Worm (Caenorhabditis elegans) whole organism, early embryonic: ENCODE results near the gene lido-6.

Experiments used
- B0310.2 ChIP-seq: sonication (generic microtip); optimal IDR thresholded peaks from 2 replicates; lab custom pipeline; 2016; ENCODE audit warnings: mild to moderate bottlenecking, missing genetic modification characterization, missing compliant biosample characterization
- F13C5.2 ChIP-seq: sonication (generic microtip); optimal IDR thresholded peaks from 2 replicates; lab custom pipeline; 2017; ENCODE audit warnings: mild to moderate bottlenecking, missing genetic modification characterization, inconsistent platforms, missing compliant biosample characterization
- aly-1 ChIP-seq: sonication (generic microtip); optimal IDR thresholded peaks from 2 replicates; lab custom pipeline; 2016; ENCODE audit warnings: missing genetic modification characterization, missing compliant biosample characterization
- ama-1 ChIP-seq: fragments of 150-350 bp; optimal IDR thresholded peaks from 2 replicates; lab custom pipeline; 2014
- ceh-13 ChIP-seq: fragments of 200-800 bp; sonication (Bioruptor generic); optimal IDR thresholded peaks from 2 replicates; lab custom pipeline; 2018; ENCODE audit warnings: mild to moderate bottlenecking, missing genetic modification characterization, missing compliant biosample characterization
- ceh-36 ChIP-seq: sonication (generic microtip); optimal IDR thresholded peaks from 2 replicates; lab custom pipeline; 2016; ENCODE audit warnings: missing genetic modification characterization, inconsistent platforms, missing compliant biosample characterization
- ets-7 ChIP-seq: sonication (generic microtip); optimal IDR thresholded peaks from 2 replicates; lab custom pipeline; 2016; ENCODE audit warnings: missing genotype, missing genetic modification characterization, missing compliant biosample characterization
- flt-1 ChIP-seq: fragments of 200-800 bp; sonication (Bioruptor generic); IDR thresholded peaks from 2 replicates; pipeline ENCODE4 v1.3.6; 2022; ENCODE audit warnings: missing genetic modification characterization, missing compliant biosample characterization
- hmbx-1 ChIP-seq: sonication (generic microtip); optimal IDR thresholded peaks from 2 replicates; lab custom pipeline; 2016; ENCODE audit warnings: mild to moderate bottlenecking, missing genetic modification characterization, missing compliant biosample characterization
- hmg-4 ChIP-seq: fragments of 200-800 bp; sonication (Bioruptor generic); optimal IDR thresholded peaks from 2 replicates; lab custom pipeline; 2018; ENCODE audit warnings: mild to moderate bottlenecking, missing genetic modification characterization, missing compliant biosample characterization
- hnd-1 ChIP-seq: sonication (generic microtip); optimal IDR thresholded peaks from 2 replicates; lab custom pipeline; 2016; ENCODE audit warnings: missing genetic modification characterization, missing compliant biosample characterization
- pes-1 ChIP-seq: fragments of 200-800 bp; sonication (Bioruptor generic); IDR thresholded peaks from 2 replicates; pipeline ENCODE4 v1.3.6; 2022; ENCODE audit warnings: missing genetic modification reagents, missing genetic modification characterization, missing compliant biosample characterization
- scrt-1 ChIP-seq: fragments of 200-800 bp; sonication (Bioruptor generic); IDR thresholded peaks from 2 replicates; pipeline ENCODE4 v1.3.6; 2022; ENCODE audit warnings: missing genetic modification characterization, missing compliant biosample characterization
- sea-1 ChIP-seq: fragments of 200-800 bp; sonication (Bioruptor generic); conservative IDR thresholded peaks from 2 replicates; pipeline ENCODE4 v1.3.6; 2022; ENCODE audit warnings: missing genetic modification characterization, missing compliant biosample characterization
- tbx-11 ChIP-seq: fragments of 200-800 bp; sonication (Bioruptor generic); IDR thresholded peaks from 2 replicates; pipeline ENCODE4 v1.3.6; 2022; ENCODE audit warnings: missing genetic modification characterization, missing compliant biosample characterization
- tbx-37 ChIP-seq: fragments of 200-800 bp; sonication (Bioruptor generic); conservative IDR thresholded peaks from 2 replicates; pipeline ENCODE4 v1.3.6; 2022; ENCODE audit warnings: missing genetic modification reagents, missing genetic modification characterization, missing compliant biosample characterization
- tra-4 ChIP-seq: sonication (generic microtip); optimal IDR thresholded peaks from 2 replicates; lab custom pipeline; 2017; ENCODE audit warnings: missing genetic modification characterization, missing compliant biosample characterization

lido-6 gene

DNA sequence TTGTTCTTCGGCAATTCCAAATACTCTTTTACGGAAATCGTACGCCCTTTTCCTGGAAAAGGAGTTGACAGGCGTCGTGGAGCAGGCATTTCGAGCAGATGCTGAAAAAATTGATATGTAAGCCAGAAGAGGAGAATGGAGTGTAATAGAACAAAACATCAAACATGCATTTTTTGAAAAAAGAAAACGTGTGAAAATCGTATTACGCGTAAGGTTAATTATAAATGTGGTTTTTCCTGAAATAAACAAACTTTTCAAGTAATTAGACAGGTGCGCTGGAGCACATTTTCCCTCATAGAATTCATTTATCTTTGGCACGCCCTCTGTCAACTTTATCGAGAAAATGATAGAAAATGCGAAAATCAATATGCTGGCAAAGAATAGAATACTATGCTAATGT lies at the start of gene lido-6:
lido-6 (minus strand) TSS at position 101 of the 400 bp plus-strand sequence.
- TF ChIP-seq tra-4 = no peak
- no peak for TF ChIP-seq ets-7
- TF ChIP-seq hnd-1 (tag; lab: Kevin White, UChicago) = no peak
- TF ChIP-seq aly-1 (tag; lab: Kevin White, UChicago) = no peak
- no peak for TF ChIP-seq flt-1 (GFP tag; lab: Robert Waterston, UW)

DNA sequence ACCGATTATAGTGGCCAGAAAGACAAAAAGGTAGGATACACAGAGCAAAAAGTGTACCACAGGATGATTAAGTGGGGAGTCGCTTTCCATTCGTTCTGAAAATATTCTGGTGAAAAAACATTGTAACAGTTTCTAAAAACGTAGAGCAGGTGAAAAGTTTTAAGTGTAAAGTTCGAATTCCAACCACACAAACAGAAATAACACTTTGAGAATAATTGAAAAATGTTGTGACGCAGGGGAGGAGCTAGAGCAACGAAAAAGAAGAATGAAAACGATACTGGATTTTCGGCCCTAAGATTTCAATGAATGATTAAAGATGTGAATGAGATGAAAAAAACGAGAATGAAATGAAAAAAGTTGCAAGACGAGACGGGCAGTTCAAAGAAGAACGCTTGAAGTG lies 42.9 kb upstream of the lido-6 start, which contains the start of gene npr-21:
npr-21 (minus strand) TSS at position 101 of the 400 bp plus-strand sequence.
- TF ChIP-seq tbx-11 (GFP tag; lab: Robert Waterston, UW) (no peak), pes-1 (GFP tag; lab: Robert Waterston, UW) (no peak), sea-1 (GFP tag; lab: Robert Waterston, UW) (no peak), ceh-13 (GFP tag; lab: Kevin White, UChicago) (no peak), scrt-1 (GFP tag; lab: Robert Waterston, UW) (no peak), B0310.2 (tag; lab: Kevin White, UChicago) (no peak), hnd-1 (tag; lab: Kevin White, UChicago) (no peak), tra-4 (no peak), hmg-4 (GFP tag; lab: Kevin White, UChicago) (no peak), hmbx-1 (no peak), ceh-36 (tag; lab: Kevin White, UChicago) (no peak), tbx-37 (GFP tag; lab: Robert Waterston, UW) (no peak), flt-1 (GFP tag; lab: Robert Waterston, UW) (no peak), ets-7 (no peak), F13C5.2 (tag; lab: Kevin White, UChicago) (no peak), ama-1 (lab: Kevin White, UChicago) (no peak), aly-1 (tag; lab: Kevin White, UChicago) (no peak)

DNA sequence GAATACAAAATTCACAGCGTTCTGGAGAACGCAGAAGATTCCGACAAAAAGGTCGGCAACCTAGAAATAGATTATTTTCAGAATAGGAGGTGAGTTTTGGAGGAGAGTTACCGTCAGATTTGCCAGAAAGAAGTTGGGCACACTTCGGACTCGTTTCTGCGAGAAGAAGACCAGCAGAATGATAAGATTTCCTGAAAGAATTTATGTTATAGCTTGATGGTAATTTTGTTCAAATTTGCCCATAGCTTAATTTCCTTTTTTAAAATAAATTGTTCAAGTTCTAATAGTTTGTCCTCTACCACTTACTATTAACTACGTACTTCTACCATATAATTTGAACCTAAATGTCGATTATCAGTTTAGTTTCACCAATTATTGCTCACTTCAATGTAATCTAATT lies 42.1 kb upstream of the lido-6 start:
- TF ChIP-seq hmbx-1 (no peak), hmg-4 (GFP tag; lab: Kevin White, UChicago) (no peak), tra-4 (no peak), tbx-11 (GFP tag; lab: Robert Waterston, UW) (no peak), B0310.2 (tag; lab: Kevin White, UChicago) (no peak), flt-1 (GFP tag; lab: Robert Waterston, UW) (no peak), aly-1 (tag; lab: Kevin White, UChicago) (no peak), hnd-1 (tag; lab: Kevin White, UChicago) (no peak), tbx-37 (GFP tag; lab: Robert Waterston, UW) (no peak), pes-1 (GFP tag; lab: Robert Waterston, UW) (no peak), ama-1 (lab: Kevin White, UChicago) (no peak), F13C5.2 (tag; lab: Kevin White, UChicago) (no peak), ceh-13 (GFP tag; lab: Kevin White, UChicago) (no peak), ets-7 (no peak), ceh-36 (tag; lab: Kevin White, UChicago) (no peak), scrt-1 (GFP tag; lab: Robert Waterston, UW) (no peak), sea-1 (GFP tag; lab: Robert Waterston, UW) (no peak)

DNA sequence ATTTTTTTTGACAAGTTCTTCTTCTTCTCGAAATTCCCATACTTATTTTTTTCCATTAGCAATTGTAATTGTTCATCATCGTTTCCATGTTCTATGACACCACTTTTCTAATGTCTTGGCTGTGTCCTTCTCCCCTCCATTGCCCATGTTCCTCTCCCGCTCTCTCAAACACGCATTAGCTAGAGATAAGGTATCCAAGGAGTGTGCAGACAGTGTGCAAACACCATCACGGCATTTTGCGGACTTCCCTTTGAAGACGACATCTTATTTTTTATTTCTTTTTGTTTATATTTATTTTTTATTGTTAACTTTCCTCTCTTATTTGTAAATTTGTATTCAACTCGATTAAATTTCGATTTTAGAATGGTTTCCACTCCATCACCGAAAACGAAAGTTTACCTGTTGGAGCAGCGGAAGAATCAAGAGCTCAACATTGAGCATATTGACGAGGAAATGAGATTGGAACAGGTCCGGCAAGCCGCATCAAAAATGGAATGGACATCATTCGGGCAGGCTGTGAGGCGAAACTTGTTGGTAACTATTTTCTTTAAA lies 36.2 kb upstream of the lido-6 start, which contains the start of gene mdt-1.2:
mdt-1.2 (plus strand) TSS at position 363 of the 552 bp plus-strand sequence.
- TF ChIP-seq pes-1 (GFP tag; lab: Robert Waterston, UW) (no peak), B0310.2 (tag; lab: Kevin White, UChicago) (no peak), flt-1 (GFP tag; lab: Robert Waterston, UW) (no peak), hmg-4 (GFP tag; lab: Kevin White, UChicago) (peak; percentile 11), hmbx-1 (no peak), ceh-36 (tag; lab: Kevin White, UChicago) (peak; percentile 4), F13C5.2 (tag; lab: Kevin White, UChicago) (peak; percentile 81)

DNA sequence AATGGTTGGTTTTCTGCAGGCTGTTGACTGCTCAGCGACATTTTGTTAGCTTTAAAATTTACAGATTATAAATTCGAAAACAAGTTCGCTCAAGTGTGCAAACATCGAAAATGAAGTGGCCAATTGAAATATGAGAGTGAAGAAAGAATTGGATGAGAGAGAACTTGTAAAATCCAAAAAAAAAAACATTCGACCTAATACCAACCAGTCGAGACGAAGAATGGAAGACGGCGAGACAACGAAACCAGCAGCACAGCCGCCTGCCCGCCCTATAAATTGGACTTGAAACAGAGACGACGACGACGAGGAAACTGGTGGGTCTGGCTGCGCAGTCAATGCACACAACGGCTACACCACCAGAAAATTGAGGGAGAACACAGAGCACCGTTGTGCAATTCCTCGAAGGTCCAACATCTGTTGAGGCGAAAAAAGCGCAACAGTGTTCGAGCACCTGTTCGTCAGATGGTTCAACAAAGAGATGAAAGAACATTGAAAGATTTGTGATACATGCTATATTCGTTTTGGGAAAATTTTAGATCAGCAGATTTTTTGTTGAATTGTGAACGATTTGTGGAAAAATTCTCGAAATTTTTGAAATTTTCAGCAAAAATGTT lies 35.0 kb upstream of the lido-6 start, which contains the start of gene T23C6.4:
T23C6.4 (minus strand) TSS at position 51 of the 614 bp plus-strand sequence.
- TF ChIP-seq tbx-11 (GFP tag; lab: Robert Waterston, UW) (no peak), hmg-4 (GFP tag; lab: Kevin White, UChicago) (peak; percentile 31)

DNA sequence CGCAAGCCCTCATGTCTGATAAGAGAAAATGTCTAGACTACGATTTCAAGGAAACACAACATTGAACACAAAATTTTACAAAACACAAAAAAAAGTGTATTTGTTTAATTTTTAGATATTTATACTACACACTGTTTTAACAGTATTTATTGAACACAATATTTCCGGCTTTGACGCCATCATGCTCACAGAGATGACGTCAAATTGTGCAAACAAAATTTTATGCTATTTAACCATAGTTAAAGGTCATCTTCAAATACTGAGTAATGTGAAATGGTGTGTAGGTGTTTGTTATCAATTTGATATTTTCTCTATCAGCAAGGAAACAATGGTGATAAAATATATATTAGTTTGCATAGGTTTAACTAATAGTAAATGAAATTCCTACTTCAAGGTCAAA lies 31.6 kb upstream of the lido-6 start:
- TF ChIP-seq flt-1 (GFP tag; lab: Robert Waterston, UW) = no peak
- no peak for TF ChIP-seq hmbx-1
- no peak for TF ChIP-seq F13C5.2 (tag; lab: Kevin White, UChicago)
- TF ChIP-seq pes-1 (GFP tag; lab: Robert Waterston, UW) = no peak
- TF ChIP-seq hnd-1 (tag; lab: Kevin White, UChicago) = no peak
- no peak for TF ChIP-seq ceh-13 (GFP tag; lab: Kevin White, UChicago)
- TF ChIP-seq ets-7 = no peak
- no peak for TF ChIP-seq ceh-36 (tag; lab: Kevin White, UChicago)
- no peak for TF ChIP-seq tbx-11 (GFP tag; lab: Robert Waterston, UW)
- no peak for TF ChIP-seq B0310.2 (tag; lab: Kevin White, UChicago)
- no peak for TF ChIP-seq sea-1 (GFP tag; lab: Robert Waterston, UW)
- no peak for TF ChIP-seq tbx-37 (GFP tag; lab: Robert Waterston, UW)
- TF ChIP-seq aly-1 (tag; lab: Kevin White, UChicago) = no peak
- no peak for TF ChIP-seq hmg-4 (GFP tag; lab: Kevin White, UChicago)
- no peak for TF ChIP-seq ama-1 (lab: Kevin White, UChicago)
- no peak for TF ChIP-seq tra-4
- TF ChIP-seq scrt-1 (GFP tag; lab: Robert Waterston, UW) = no peak

DNA sequence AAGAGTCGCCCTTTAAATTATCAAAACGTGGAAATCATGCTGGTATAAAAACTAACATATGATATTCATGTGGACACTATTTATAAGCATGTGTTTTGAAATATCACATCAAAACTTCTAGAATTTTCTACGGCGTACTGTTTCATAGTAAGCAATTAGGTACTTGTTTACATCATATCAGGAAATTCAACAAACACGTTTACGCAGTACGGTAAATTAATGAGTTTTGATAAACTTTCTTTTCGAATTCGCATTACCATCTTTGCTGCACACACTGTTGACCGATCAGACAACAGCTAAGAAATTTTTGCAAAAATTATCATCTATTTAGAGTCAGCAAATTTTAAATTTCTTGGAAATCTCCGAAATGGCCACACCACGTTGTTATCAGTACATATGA lies 25.5 kb upstream of the lido-6 start:
- TF ChIP-seq ceh-13 (GFP tag; lab: Kevin White, UChicago) (no peak), tra-4 (no peak), hnd-1 (tag; lab: Kevin White, UChicago) (no peak), ceh-36 (tag; lab: Kevin White, UChicago) (no peak), tbx-37 (GFP tag; lab: Robert Waterston, UW) (no peak), hmbx-1 (no peak), F13C5.2 (tag; lab: Kevin White, UChicago) (no peak), scrt-1 (GFP tag; lab: Robert Waterston, UW) (no peak), tbx-11 (GFP tag; lab: Robert Waterston, UW) (no peak), pes-1 (GFP tag; lab: Robert Waterston, UW) (no peak), ets-7 (no peak), aly-1 (tag; lab: Kevin White, UChicago) (no peak), B0310.2 (tag; lab: Kevin White, UChicago) (no peak), sea-1 (GFP tag; lab: Robert Waterston, UW) (no peak), flt-1 (GFP tag; lab: Robert Waterston, UW) (no peak), hmg-4 (GFP tag; lab: Kevin White, UChicago) (no peak), ama-1 (lab: Kevin White, UChicago) (no peak)
